Worm (Caenorhabditis elegans) whole organism, L3 larva: ENCODE data around the gene mksr-2.

Source experiments
- ZK546.5 ChIP-seq: sonication (generic microtip); optimal IDR thresholded peaks from 2 replicates; lab custom pipeline; 2017; ENCODE audit warnings: missing biosample characterization, missing genetic modification characterization
- ceh-82 ChIP-seq: fragments of 150-350 bp; optimal IDR thresholded peaks from 2 replicates; lab custom pipeline; 2014; ENCODE audit warnings: missing biosample characterization, missing genetic modification characterization
- daf-12 ChIP-seq: fragments of 150-350 bp; optimal IDR thresholded peaks from 2 replicates; lab custom pipeline; 2014; ENCODE audit warnings: missing biosample characterization, missing genetic modification reagents, missing genetic modification characterization
- elt-1 ChIP-seq: fragments of 150-350 bp; optimal IDR thresholded peaks from 2 replicates; lab custom pipeline; 2014; ENCODE audit warnings: missing biosample characterization, missing genetic modification characterization
- fkh-2 ChIP-seq: fragments of 150-350 bp; optimal IDR thresholded peaks from 2 replicates; lab custom pipeline; 2014; ENCODE audit warnings: missing biosample characterization, missing genetic modification reagents, missing genetic modification characterization
- lin-39 ChIP-seq: fragments of 150-350 bp; optimal IDR thresholded peaks from 2 replicates; lab custom pipeline; 2018; ENCODE audit warnings: missing biosample characterization, missing genetic modification reagents, missing genetic modification characterization
- nhr-11 ChIP-seq: fragments of 150-350 bp; optimal IDR thresholded peaks from 2 replicates; lab custom pipeline; 2014; ENCODE audit warnings: missing biosample characterization, missing genetic modification characterization
- nhr-25 ChIP-seq: sonication (generic microtip); optimal IDR thresholded peaks from 2 replicates; lab custom pipeline; 2017; ENCODE audit warnings: missing biosample characterization, missing genetic modification characterization
- nhr-43 ChIP-seq: sonication (generic microtip); optimal IDR thresholded peaks from 2 replicates; lab custom pipeline; 2016; ENCODE audit warnings: mild to moderate bottlenecking, missing genetic modification characterization, missing compliant biosample characterization; ENCODE audit not compliant: poor library complexity, severe bottlenecking
- pha-4 ChIP-seq: fragments of 150-350 bp; optimal IDR thresholded peaks from 2 replicates; lab custom pipeline; 2014; ENCODE audit warnings: missing biosample characterization, missing genetic modification reagents, missing genetic modification characterization
- pqm-1 ChIP-seq: fragments of 150-350 bp; optimal IDR thresholded peaks from 2 replicates; lab custom pipeline; 2017; ENCODE audit warnings: missing biosample characterization, missing genetic modification characterization, inconsistent platforms
- unc-62 ChIP-seq: fragments of 150-350 bp; sonication (generic microtip); optimal IDR thresholded peaks from 4 replicates; lab custom pipeline; 2014; ENCODE audit warnings: missing biosample characterization, missing genetic modification reagents, missing genetic modification characterization
- ztf-11 ChIP-seq: fragments of 150-350 bp; optimal IDR thresholded peaks from 2 replicates; lab custom pipeline; 2014; ENCODE audit warnings: missing biosample characterization, missing genetic modification characterization

DNA sequence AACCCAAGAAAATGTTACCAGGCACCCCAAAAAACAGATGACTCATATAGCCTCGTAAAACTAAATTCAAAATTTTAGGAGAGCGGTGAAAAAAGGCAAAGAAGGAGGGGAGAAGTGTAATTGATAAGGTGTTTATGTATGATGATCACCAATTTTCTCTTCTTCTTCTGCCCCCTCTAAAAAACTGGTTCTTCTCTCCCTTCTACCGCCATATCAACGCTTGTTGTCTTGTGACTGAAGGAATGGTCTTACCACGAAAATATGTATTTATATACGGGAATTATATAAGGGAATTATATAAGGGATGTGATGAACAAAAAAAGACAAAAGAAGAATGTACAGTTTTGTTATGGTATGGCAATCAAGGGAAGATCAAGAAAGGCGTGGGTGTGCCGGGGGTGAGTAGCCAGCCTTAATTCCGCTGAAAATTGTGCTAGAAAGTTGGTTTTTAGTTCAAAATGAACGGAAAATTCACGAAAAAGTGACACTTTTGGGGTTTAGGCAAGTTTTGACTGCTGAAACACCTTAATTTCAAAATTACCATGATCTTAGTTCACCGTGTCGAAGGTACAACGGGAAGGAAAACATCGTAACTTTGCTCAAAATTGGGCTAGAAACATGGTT is 24.9 kb downstream of the mksr-2 start:
- TF ChIP-seq elt-1 (tag; lab: Kevin White, UChicago) (no peak), nhr-25 (tag; lab: Kevin White, UChicago) (peak; percentile 55), ZK546.5 (tag; lab: Kevin White, UChicago) (no peak), ceh-82 (tag; lab: Kevin White, UChicago) (no peak), nhr-11 (no peak), unc-62 (GFP tag; lab: Kevin White, UChicago) (no peak), daf-12 (tag; lab: Kevin White, UChicago) (no peak), pha-4 (peak; percentile 30), nhr-43 (peak; percentile 65), lin-39 (tag; lab: Kevin White, UChicago) (no peak), pqm-1 (tag; lab: Kevin White, UChicago) (peak; percentile 86), ztf-11 (tag; lab: Kevin White, UChicago) (no peak), fkh-2 (tag; lab: Kevin White, UChicago) (no peak)
